Worm (Caenorhabditis elegans): ENCODE measurements around the gene ari-2.

Gene ari-2

DNA sequence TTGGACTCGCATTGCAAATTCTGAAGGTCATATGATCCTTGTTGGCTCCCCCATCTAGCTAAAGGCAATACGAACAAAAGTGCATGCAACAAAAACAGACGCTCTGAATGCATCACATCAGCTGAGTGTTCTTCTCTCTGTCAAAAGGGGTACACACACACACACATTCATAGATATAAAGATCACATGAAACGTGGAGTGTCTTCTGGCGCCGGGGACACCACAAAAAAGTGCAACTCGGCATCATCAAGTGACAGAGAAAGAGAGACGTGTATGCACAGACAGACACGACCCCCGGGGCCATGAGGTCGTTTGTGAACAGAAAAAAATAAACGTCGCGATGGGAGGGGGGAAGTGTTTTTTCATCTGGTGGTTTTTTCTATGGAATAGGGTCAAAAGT is 56.4 kb downstream of the ari-2 start:
- TF ChIP-seq dao-5 (tag; optimal IDR thresholded peaks at IDR 0.05) (no peak), W03F9.2 (tag; optimal IDR thresholded peaks at IDR 0.05) (peak; percentile 42), him-1 (tag; optimal IDR thresholded peaks at IDR 0.05) (peak; percentile 95)
